Worm (Caenorhabditis elegans) whole organism, mixed stage, embryonic: ENCODE results near the gene hrpa-1.
A peak's percentile ranks its signal among the peaks of the same experiment; 100 is the strongest.

ENCODE experiments used
- M03D4.4 ChIP-seq: sonication (generic microtip); optimal IDR thresholded peaks from 2 replicates; lab custom pipeline; 2017; ENCODE audit warnings: mild to moderate bottlenecking, missing genetic modification characterization, missing compliant biosample characterization
- bed-3 ChIP-seq: fragments of 200-800 bp; sonication (Bioruptor generic); optimal IDR thresholded peaks from 3 replicates; lab custom pipeline; 2018; ENCODE audit warnings: mild to moderate bottlenecking, missing genetic modification characterization, moderate library complexity, missing compliant biosample characterization
- blmp-1 ChIP-seq: fragments of 150-350 bp; optimal IDR thresholded peaks from 2 replicates; lab custom pipeline; 2014; ENCODE audit warnings: missing biosample characterization, missing genetic modification characterization
- ceh-39 ChIP-seq: fragments of 150-350 bp; optimal IDR thresholded peaks from 2 replicates; lab custom pipeline; 2014; ENCODE audit warnings: missing biosample characterization, missing genetic modification characterization
- ceh-43 ChIP-seq: fragments of 200-800 bp; sonication (Bioruptor generic); optimal IDR thresholded peaks from 2 replicates; lab custom pipeline; 2018; ENCODE audit warnings: mild to moderate bottlenecking, missing genetic modification characterization, moderate library complexity, missing compliant biosample characterization
- ceh-83 ChIP-seq: fragments of 200-800 bp; sonication (Bioruptor generic); optimal IDR thresholded peaks from 2 replicates; lab custom pipeline; 2018; ENCODE audit warnings: mild to moderate bottlenecking, missing genetic modification characterization, missing compliant biosample characterization
- ces-1 ChIP-seq: fragments of 150-350 bp; optimal IDR thresholded peaks from 2 replicates; lab custom pipeline; 2014; ENCODE audit warnings: missing biosample characterization, missing genetic modification reagents, missing genetic modification characterization
- cnd-1 ChIP-seq: fragments of 200-800 bp; sonication (Bioruptor generic); optimal IDR thresholded peaks from 2 replicates; lab custom pipeline; 2018; ENCODE audit warnings: mild to moderate bottlenecking, missing genetic modification characterization, missing compliant biosample characterization
- drap-1 ChIP-seq: fragments of 200-800 bp; sonication (Bioruptor generic); optimal IDR thresholded peaks from 3 replicates; lab custom pipeline; 2018; ENCODE audit warnings: mild to moderate bottlenecking, missing genetic modification characterization, missing compliant biosample characterization
- elt-1 ChIP-seq: sonication (generic microtip); optimal IDR thresholded peaks from 2 replicates; lab custom pipeline; 2017; ENCODE audit warnings: missing genetic modification characterization, mild to moderate bottlenecking, missing compliant biosample characterization, antibody characterized with exemption, moderate library complexity, borderline replicate concordance; ENCODE audit not compliant: insufficient read depth
- elt-3 ChIP-seq: fragments of 150-350 bp; optimal IDR thresholded peaks from 2 replicates; lab custom pipeline; 2014; ENCODE audit warnings: missing biosample characterization, missing genetic modification characterization
- flh-1 ChIP-seq: fragments of 200-800 bp; sonication (Bioruptor generic); optimal IDR thresholded peaks from 2 replicates; lab custom pipeline; 2018; ENCODE audit warnings: mild to moderate bottlenecking, missing genetic modification characterization, moderate library complexity, missing compliant biosample characterization
- ham-2 ChIP-seq: fragments of 200-800 bp; sonication (Bioruptor generic); optimal IDR thresholded peaks from 2 replicates; lab custom pipeline; 2018; ENCODE audit warnings: mild to moderate bottlenecking, missing genetic modification characterization, missing compliant biosample characterization
- hlh-1 ChIP-seq: fragments of 150-350 bp; optimal IDR thresholded peaks from 2 replicates; lab custom pipeline; 2014; ENCODE audit warnings: missing biosample characterization, missing genetic modification reagents, missing genetic modification characterization
- lin-13 ChIP-seq: fragments of 150-350 bp; optimal IDR thresholded peaks from 2 replicates; lab custom pipeline; 2014; ENCODE audit warnings: missing biosample characterization, missing genetic modification characterization
- lin-32 ChIP-seq: fragments of 200-800 bp; sonication (Bioruptor generic); optimal IDR thresholded peaks from 2 replicates; lab custom pipeline; 2018; ENCODE audit warnings: mild to moderate bottlenecking, missing genetic modification characterization, missing compliant biosample characterization
- lsy-2 ChIP-seq: fragments of 150-350 bp; optimal IDR thresholded peaks from 2 replicates; lab custom pipeline; 2014; ENCODE audit warnings: missing biosample characterization, missing genetic modification characterization
- mab-5 ChIP-seq: fragments of 150-350 bp; optimal IDR thresholded peaks from 2 replicates; lab custom pipeline; 2014; ENCODE audit warnings: missing biosample characterization, missing genetic modification characterization
- mep-1 ChIP-seq: fragments of 150-350 bp; optimal IDR thresholded peaks from 2 replicates; lab custom pipeline; 2017; ENCODE audit warnings: missing biosample characterization, missing genetic modification reagents, missing genetic modification characterization, inconsistent platforms
- mls-2 ChIP-seq: sonication (generic microtip); optimal IDR thresholded peaks from 2 replicates; lab custom pipeline; 2016; ENCODE audit warnings: mild to moderate bottlenecking, missing genetic modification characterization, moderate library complexity, missing compliant biosample characterization
- nhr-12 ChIP-seq: fragments of 150-350 bp; optimal IDR thresholded peaks from 2 replicates; lab custom pipeline; 2014; ENCODE audit warnings: missing biosample characterization, missing genetic modification characterization
- nhr-2 ChIP-seq: fragments of 150-350 bp; optimal IDR thresholded peaks from 2 replicates; lab custom pipeline; 2014; ENCODE audit warnings: missing biosample characterization, missing genetic modification characterization
- nhr-237 ChIP-seq: fragments of 150-350 bp; optimal IDR thresholded peaks from 2 replicates; lab custom pipeline; 2014; ENCODE audit warnings: missing biosample characterization, missing genetic modification characterization
- nhr-28 ChIP-seq: fragments of 150-350 bp; optimal IDR thresholded peaks from 2 replicates; lab custom pipeline; 2014; ENCODE audit warnings: missing biosample characterization, missing genetic modification characterization
- nhr-76 ChIP-seq: sonication (generic microtip); optimal IDR thresholded peaks from 2 replicates; lab custom pipeline; 2017; ENCODE audit warnings: missing biosample characterization, missing genetic modification characterization
- pha-4 ChIP-seq: fragments of 150-350 bp; optimal IDR thresholded peaks from 2 replicates; lab custom pipeline; 2018; ENCODE audit warnings: missing biosample characterization, missing genetic modification reagents, missing genetic modification characterization
- sem-2 ChIP-seq: fragments of 200-800 bp; sonication (Bioruptor generic); optimal IDR thresholded peaks from 2 replicates; lab custom pipeline; 2018; ENCODE audit warnings: mild to moderate bottlenecking, missing genetic modification characterization, missing compliant biosample characterization
- snpc-4 ChIP-seq: fragments of 150-350 bp; optimal IDR thresholded peaks from 2 replicates; lab custom pipeline; 2014; ENCODE audit warnings: missing biosample characterization, missing genetic modification characterization
- sptf-1 ChIP-seq: sonication (generic microtip); optimal IDR thresholded peaks from 2 replicates; lab custom pipeline; 2017; ENCODE audit warnings: mild to moderate bottlenecking, missing genetic modification characterization, moderate library complexity, missing compliant biosample characterization
- tbx-8 ChIP-seq: fragments of 200-800 bp; sonication (Bioruptor generic); optimal IDR thresholded peaks from 2 replicates; lab custom pipeline; 2018; ENCODE audit warnings: mild to moderate bottlenecking, missing genetic modification characterization, moderate library complexity, missing compliant biosample characterization
- unc-120 ChIP-seq: sonication (generic microtip); optimal IDR thresholded peaks from 2 replicates; lab custom pipeline; 2017; ENCODE audit warnings: missing genetic modification characterization, missing compliant biosample characterization; ENCODE audit not compliant: poor library complexity, severe bottlenecking
- unc-39 ChIP-seq: fragments of 150-350 bp; optimal IDR thresholded peaks from 2 replicates; lab custom pipeline; 2014; ENCODE audit warnings: missing biosample characterization, missing genetic modification characterization
- unc-62 ChIP-seq: fragments of 150-350 bp; optimal IDR thresholded peaks from 2 replicates; lab custom pipeline; 2014; ENCODE audit warnings: missing biosample characterization, missing genetic modification reagents, missing genetic modification characterization
- zip-8 ChIP-seq: fragments of 150-350 bp; optimal IDR thresholded peaks from 2 replicates; lab custom pipeline; 2014; ENCODE audit warnings: missing biosample characterization, missing genetic modification characterization
- ztf-11 ChIP-seq: fragments of 150-350 bp; optimal IDR thresholded peaks from 2 replicates; lab custom pipeline; 2014; ENCODE audit warnings: missing biosample characterization, missing genetic modification characterization

hrpa-1 gene

DNA sequence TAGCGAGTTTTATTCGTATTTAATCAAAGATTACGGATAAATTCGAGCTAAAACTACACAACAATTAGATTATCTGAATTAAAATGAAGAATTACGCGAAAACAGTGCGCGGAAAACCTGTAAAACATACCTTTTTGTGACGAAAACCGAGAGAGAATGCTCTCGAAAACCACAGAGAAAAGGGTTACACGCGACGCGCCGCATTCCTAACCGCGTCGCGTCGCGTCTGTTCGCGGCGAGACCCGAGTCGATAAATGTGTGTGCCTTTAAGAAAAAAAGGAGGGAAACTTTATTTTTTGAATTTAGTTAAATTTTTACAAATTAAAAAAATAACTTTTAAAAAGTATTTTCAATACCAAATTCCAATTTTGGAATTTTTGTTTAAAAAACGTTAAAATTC is at the start of gene hrpa-1:
Gene hrpa-1, minus strand, starts transcription at position 192 of the 400 bp plus-strand sequence.
- TF ChIP-seq unc-62 (no peak), sptf-1 (tag; lab: Kevin White, UChicago) (peak; percentile 50), nhr-12 (tag; lab: Kevin White, UChicago) (no peak), pha-4 (tag; lab: Kevin White, UChicago) (peak; percentile 70), mep-1 (tag; lab: Kevin White, UChicago) (peak; percentile 97), ham-2 (no peak), sem-2 (no peak), flh-1 (GFP tag; lab: Kevin White, UChicago) (no peak), nhr-28 (tag; lab: Kevin White, UChicago) (no peak), elt-3 (tag; lab: Kevin White, UChicago) (peak; percentile 27), bed-3 (no peak), mls-2 (tag; lab: Kevin White, UChicago) (no peak), snpc-4 (tag; lab: Kevin White, UChicago) (no peak), mab-5 (peak; percentile 4), ceh-39 (tag; lab: Kevin White, UChicago) (peak; percentile 89), blmp-1 (tag; lab: Kevin White, UChicago) (no peak), elt-1 (tag; lab: Kevin White, UChicago) (no peak), lin-32 (GFP tag; lab: Kevin White, UChicago) (no peak), lin-13 (tag; lab: Kevin White, UChicago) (peak; percentile 86), ceh-83 (no peak), M03D4.4 (no peak), ces-1 (GFP tag; lab: Kevin White, UChicago) (peak; percentile 86), nhr-2 (tag; lab: Kevin White, UChicago) (no peak), nhr-237 (tag; lab: Kevin White, UChicago) (peak; percentile 83), nhr-76 (tag; lab: Kevin White, UChicago) (no peak), ceh-43 (GFP tag; lab: Kevin White, UChicago) (no peak), hlh-1 (peak; percentile 63), cnd-1 (tag; lab: Kevin White, UChicago) (no peak), tbx-8 (no peak), zip-8 (tag; lab: Kevin White, UChicago) (no peak), ztf-11 (tag; lab: Kevin White, UChicago) (peak; percentile 5), unc-120 (tag; lab: Kevin White, UChicago) (no peak), unc-39 (tag; lab: Kevin White, UChicago) (no peak), lsy-2 (tag; lab: Kevin White, UChicago) (peak; percentile 88), drap-1 (no peak)

ce11 chrIV:3386504-3387290 is 48.0 kb upstream of the hrpa-1 start:
- TF ChIP-seq ceh-43 (GFP tag; lab: Kevin White, UChicago) (no peak), lsy-2 (tag; lab: Kevin White, UChicago) (no peak), flh-1 (GFP tag; lab: Kevin White, UChicago) (no peak), ztf-11 (tag; lab: Kevin White, UChicago) (no peak), bed-3 (no peak), zip-8 (tag; lab: Kevin White, UChicago) (no peak), unc-62 (no peak), lin-13 (tag; lab: Kevin White, UChicago) (no peak)

DNA sequence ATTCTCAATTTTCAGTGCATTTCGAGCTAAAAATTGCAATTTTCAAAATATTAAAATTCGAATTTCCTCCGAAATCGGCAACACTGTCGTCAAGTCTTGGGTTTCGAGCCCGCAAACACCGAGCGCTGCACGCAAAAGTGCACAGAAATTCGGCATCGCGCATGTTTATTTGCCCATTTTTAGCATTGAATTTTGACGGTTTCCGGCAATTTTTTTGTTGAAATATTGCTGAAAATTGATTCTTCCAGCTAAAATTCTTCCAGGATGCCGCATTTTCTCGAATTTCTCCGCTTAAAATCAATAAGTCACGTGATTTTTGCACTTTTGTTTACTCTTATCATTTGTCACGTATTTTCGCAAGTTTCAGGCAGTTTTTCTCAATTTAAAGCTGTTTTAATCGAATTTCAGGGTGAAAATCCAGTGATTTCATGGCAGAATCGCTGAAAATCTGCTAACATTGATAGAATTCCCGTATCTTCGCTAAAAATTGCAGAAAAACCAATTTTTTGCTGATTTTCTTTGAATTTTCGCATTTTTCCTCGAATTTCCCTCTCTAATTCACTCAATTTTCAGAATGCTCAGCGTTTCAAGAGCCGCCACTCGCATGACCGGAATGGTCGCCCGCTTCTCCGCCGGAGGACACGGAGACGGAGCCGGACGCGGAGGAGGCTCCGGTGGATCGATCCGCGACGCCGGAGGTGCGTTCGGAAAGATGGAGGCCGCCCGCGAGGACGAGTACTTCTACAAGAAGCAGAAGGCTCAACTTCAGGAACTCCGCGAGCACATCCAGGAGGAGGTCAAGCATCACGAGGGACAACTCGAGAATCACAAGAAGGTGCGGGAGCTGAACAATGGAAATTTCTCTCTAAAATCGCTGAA is 46.9 kb upstream of the hrpa-1 start, which contains the start of gene mai-2:
Gene mai-2, plus strand, starts transcription at position 574 of the 879 bp plus-strand sequence.
- TF ChIP-seq pha-4 (tag; lab: Kevin White, UChicago) = peak; percentile 59
- TF ChIP-seq nhr-12 (tag; lab: Kevin White, UChicago) = no peak
- no peak for TF ChIP-seq drap-1
- peak; percentile 15 for TF ChIP-seq nhr-237 (tag; lab: Kevin White, UChicago)
- peak; percentile 34 for TF ChIP-seq ces-1 (GFP tag; lab: Kevin White, UChicago)
- peak; percentile 1 for TF ChIP-seq nhr-2 (tag; lab: Kevin White, UChicago)
- peak; percentile 57 for TF ChIP-seq lsy-2 (tag; lab: Kevin White, UChicago)
- TF ChIP-seq elt-3 (tag; lab: Kevin White, UChicago) = no peak
- no peak for TF ChIP-seq elt-1 (tag; lab: Kevin White, UChicago)
- TF ChIP-seq mep-1 (tag; lab: Kevin White, UChicago) = peak; percentile 51
- TF ChIP-seq lin-13 (tag; lab: Kevin White, UChicago) = peak; percentile 14
- peak; percentile 28 for TF ChIP-seq sptf-1 (tag; lab: Kevin White, UChicago)
- TF ChIP-seq ztf-11 (tag; lab: Kevin White, UChicago) = no peak
- peak; percentile 73 for TF ChIP-seq unc-120 (tag; lab: Kevin White, UChicago)
